Worm (Caenorhabditis elegans): Measurements from ENCODE around the gene nhr-105.

The nhr-105 gene

DNA sequence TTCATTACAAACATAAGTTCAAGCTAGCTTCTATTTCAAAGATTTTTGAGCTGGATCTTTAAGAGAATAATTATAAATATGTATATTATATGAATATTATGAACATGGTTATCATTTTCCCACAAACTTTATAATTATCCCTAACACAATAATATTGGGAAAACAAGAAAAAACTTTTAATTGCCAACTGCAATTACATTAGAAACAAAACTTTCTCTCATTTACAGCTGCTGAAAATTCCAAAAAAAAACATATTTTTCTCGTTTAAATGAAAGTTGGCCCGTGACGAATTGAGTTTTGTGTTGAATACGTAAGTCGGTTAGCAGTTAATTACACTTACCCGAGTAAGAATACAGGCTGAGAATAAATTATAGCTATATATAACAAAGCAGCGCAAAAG is 12.7 kb downstream of the nhr-105 start:
- TF ChIP-seq mdl-1 (tag; optimal IDR thresholded peaks at IDR 0.05) (no peak), nhr-21 (tag; optimal IDR thresholded peaks at IDR 0.05) (no peak), ceh-82 (tag; optimal IDR thresholded peaks at IDR 0.05) (no peak), alr-1 (tag; optimal IDR thresholded peaks at IDR 0.05) (no peak), Y55F3AM.14 (GFP tag; optimal IDR thresholded peaks at IDR 0.05) (no peak)

DNA sequence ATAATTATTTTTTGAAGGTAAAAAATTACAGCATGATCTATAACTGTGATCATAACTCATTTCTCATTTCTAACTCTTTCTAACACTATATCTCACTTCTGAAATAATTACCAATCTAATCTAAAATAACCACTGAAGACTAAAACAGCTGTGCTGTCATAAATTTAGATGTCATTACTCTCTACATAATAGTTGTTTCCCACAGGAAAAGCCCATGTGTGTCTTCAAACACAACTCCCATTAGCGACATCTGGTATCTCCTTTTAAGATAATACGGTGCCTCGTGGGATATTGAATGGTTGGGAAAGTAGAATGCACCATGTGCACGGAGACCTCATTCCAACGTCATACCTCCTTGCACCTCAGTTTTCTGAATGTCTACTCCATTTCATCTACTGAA is 15.1 kb downstream of the nhr-105 start, which contains the start of gene Y43B11AL.1:
TSS of gene Y43B11AL.1 (plus strand) at position 301 of the 400 bp plus-strand sequence.
- TF ChIP-seq snpc-4 (tag; optimal IDR thresholded peaks at IDR 0.05) (no peak), lin-13 (GFP tag; optimal IDR thresholded peaks at IDR 0.05) (no peak), dmd-4 (tag; optimal IDR thresholded peaks at IDR 0.05) (no peak), nhr-11 (tag; optimal IDR thresholded peaks at IDR 0.05) (no peak), nhr-10 (tag; optimal IDR thresholded peaks at IDR 0.05) (no peak), nhr-12 (tag; optimal IDR thresholded peaks at IDR 0.05) (no peak)

DNA sequence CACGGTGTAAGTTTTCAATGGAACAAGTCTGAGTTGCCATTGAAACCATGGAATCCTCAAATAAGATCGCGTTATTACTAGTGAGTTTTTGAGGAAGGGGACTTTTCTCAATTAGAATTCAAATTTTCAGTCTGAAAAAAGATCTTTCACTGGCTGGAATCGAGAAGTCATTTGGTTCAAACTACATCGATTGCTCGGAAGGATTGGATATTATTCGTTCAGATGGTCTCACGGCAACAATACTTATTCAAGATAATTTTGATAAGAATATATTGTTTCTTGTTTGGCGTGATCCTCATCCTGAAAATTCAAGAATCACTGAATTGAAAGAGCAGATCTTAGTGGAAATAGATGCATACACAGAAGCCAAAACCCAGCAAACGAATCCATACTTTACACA is 17.5 kb downstream of the nhr-105 start:
- no peak for TF ChIP-seq aly-2 (tag; optimal IDR thresholded peaks at IDR 0.05)
- no peak for TF ChIP-seq lin-39 (tag; optimal IDR thresholded peaks at IDR 0.05)
- TF ChIP-seq unc-39 (tag; optimal IDR thresholded peaks at IDR 0.05) = no peak
- no peak for TF ChIP-seq ztf-11 (tag; optimal IDR thresholded peaks at IDR 0.05)
- TF ChIP-seq elt-1 (tag; optimal IDR thresholded peaks at IDR 0.05) = no peak
- no peak for TF ChIP-seq nhr-10 (tag; optimal IDR thresholded peaks at IDR 0.05)
- no peak for TF ChIP-seq lin-11 (tag; optimal IDR thresholded peaks at IDR 0.05)

DNA sequence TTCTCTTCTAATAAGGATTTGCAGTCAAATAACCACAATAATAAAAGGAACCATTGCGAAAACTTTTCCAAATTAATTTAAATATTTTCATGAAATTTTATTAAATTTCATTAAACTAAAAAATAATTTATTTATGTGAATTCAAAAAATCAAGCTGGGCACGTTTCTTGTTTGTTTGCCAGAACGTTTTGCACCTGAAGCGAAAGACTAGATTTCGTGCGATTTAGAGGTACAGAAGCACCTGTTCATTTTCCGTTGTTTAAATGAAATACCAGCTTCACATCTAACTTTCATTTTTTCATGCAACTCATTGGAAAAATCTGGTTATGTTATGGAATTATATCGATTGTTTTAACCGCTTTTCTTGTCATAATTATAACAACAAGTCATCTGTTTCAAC is 22.2 kb downstream of the nhr-105 start, which contains the start of gene srg-48:
TSS of gene srg-48 (plus strand) at position 301 of the 400 bp plus-strand sequence.
- TF ChIP-seq zag-1 (tag; optimal IDR thresholded peaks at IDR 0.05) (no peak), F13H6.1 (tag; optimal IDR thresholded peaks at IDR 0.05) (no peak), ceh-82 (tag; optimal IDR thresholded peaks at IDR 0.05) (no peak), skn-1 (tag; optimal IDR thresholded peaks at IDR 0.05) (no peak), sma-3 (GFP tag; optimal IDR thresholded peaks at IDR 0.05) (no peak), C34F6.9 (tag; optimal IDR thresholded peaks at IDR 0.05) (no peak), R02D3.7 (tag; optimal IDR thresholded peaks at IDR 0.05) (no peak), snpc-4 (tag; optimal IDR thresholded peaks at IDR 0.05) (no peak), crh-2 (tag; optimal IDR thresholded peaks at IDR 0.05) (no peak), nhr-23 (tag; optimal IDR thresholded peaks at IDR 0.05) (no peak), lin-39 (tag; optimal IDR thresholded peaks at IDR 0.05) (no peak), alr-1 (tag; optimal IDR thresholded peaks at IDR 0.05) (no peak), dmd-4 (tag; optimal IDR thresholded peaks at IDR 0.05) (no peak), blmp-1 (tag; optimal IDR thresholded peaks at IDR 0.05; ENCODE audit: insufficient read depth) (no peak), mab-5 (tag; optimal IDR thresholded peaks at IDR 0.05) (no peak)

DNA sequence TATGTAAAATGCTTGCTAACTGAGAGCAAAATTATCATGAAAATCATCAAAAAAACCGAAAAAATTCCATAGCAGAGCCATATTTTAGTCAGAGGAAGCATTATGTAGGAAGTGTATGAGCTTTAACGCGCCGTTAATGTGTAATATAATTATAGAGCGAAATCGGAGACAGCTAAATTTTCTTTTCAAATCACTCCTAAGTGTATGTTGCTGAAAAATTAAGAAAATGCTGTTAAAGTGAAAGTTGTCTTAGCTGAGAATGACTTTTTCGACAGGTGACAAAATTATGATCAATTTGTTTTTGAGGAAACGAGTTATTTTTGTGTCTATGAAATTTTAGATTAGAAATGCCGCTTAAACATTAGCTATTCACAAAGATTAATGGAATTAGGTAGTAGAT is 25.1 kb downstream of the nhr-105 start, which contains the start of gene srg-50:
TSS of gene srg-50 (minus strand) at position 101 of the 400 bp plus-strand sequence.
- no peak for TF ChIP-seq sem-4 (tag; optimal IDR thresholded peaks at IDR 0.05)
- TF ChIP-seq mdl-1 (tag; optimal IDR thresholded peaks at IDR 0.05) = no peak
- no peak for TF ChIP-seq nhr-6 (tag; optimal IDR thresholded peaks at IDR 0.05)
- TF ChIP-seq unc-62 (GFP tag; optimal IDR thresholded peaks at IDR 0.05) = no peak
- TF ChIP-seq elt-1 (tag; optimal IDR thresholded peaks at IDR 0.05) = no peak
- no peak for TF ChIP-seq nhr-23 (tag; optimal IDR thresholded peaks at IDR 0.05)
- no peak for TF ChIP-seq fos-1 (tag; optimal IDR thresholded peaks at IDR 0.05)
- no peak for TF ChIP-seq C34F6.9 (tag; optimal IDR thresholded peaks at IDR 0.05)
- TF ChIP-seq ceh-82 (tag; optimal IDR thresholded peaks at IDR 0.05) = no peak
- no peak for TF ChIP-seq nhr-237 (tag; optimal IDR thresholded peaks at IDR 0.05)
- no peak for TF ChIP-seq nhr-11 (tag; optimal IDR thresholded peaks at IDR 0.05)
- TF ChIP-seq Y55F3AM.14 (GFP tag; optimal IDR thresholded peaks at IDR 0.05) = no peak

DNA sequence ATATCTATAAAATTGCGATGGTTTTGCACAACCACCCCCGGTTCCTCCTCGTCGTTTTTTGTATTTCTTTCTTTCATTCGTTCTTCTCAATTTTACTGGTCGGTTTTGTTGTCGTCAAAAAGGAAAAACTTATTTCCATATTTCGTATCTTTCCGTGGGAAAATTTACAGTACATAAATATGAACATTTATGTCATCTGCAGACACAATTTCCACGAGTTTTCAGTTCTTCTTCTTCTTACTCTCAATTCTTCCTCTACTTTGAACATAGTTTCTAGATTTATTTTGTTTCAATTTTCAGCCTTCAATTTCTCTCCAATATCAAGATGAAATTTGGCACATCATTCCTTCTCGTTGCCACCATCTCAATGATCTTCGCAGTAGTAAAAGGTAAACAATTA is 31.3 kb downstream of the nhr-105 start, which contains the start of gene Y43B11AR.1:
TSS of gene Y43B11AR.1 (plus strand) at position 301 of the 400 bp plus-strand sequence.
- TF ChIP-seq elt-1 (tag; optimal IDR thresholded peaks at IDR 0.05) (no peak), ztf-1 (GFP tag; conservative IDR thresholded peaks at IDR 0.05) (no peak), mab-5 (tag; optimal IDR thresholded peaks at IDR 0.05) (no peak), aly-2 (tag; optimal IDR thresholded peaks at IDR 0.05) (no peak), gmeb-1 (tag; optimal IDR thresholded peaks at IDR 0.05) (no peak)

Measured in whole organism, L2 larva.